Worm (Caenorhabditis elegans) whole organism, L1 larva: ENCODE data around the gene F01F1.3.

Source experiments
- ama-1 ChIP-seq: fragments of 150-350 bp; optimal IDR thresholded peaks from 2 replicates; lab custom pipeline; 2014
- ces-1 ChIP-seq: fragments of 150-350 bp; optimal IDR thresholded peaks from 2 replicates; lab custom pipeline; 2014; ENCODE audit warnings: missing biosample characterization, missing genetic modification reagents, missing genetic modification characterization
- elt-2 ChIP-seq: sonication (generic microtip); optimal IDR thresholded peaks from 2 replicates; lab custom pipeline; 2016; ENCODE audit warnings: missing genetic modification characterization, mild to moderate bottlenecking, inconsistent platforms, missing compliant biosample characterization, missing genetic modification reagents

DNA sequence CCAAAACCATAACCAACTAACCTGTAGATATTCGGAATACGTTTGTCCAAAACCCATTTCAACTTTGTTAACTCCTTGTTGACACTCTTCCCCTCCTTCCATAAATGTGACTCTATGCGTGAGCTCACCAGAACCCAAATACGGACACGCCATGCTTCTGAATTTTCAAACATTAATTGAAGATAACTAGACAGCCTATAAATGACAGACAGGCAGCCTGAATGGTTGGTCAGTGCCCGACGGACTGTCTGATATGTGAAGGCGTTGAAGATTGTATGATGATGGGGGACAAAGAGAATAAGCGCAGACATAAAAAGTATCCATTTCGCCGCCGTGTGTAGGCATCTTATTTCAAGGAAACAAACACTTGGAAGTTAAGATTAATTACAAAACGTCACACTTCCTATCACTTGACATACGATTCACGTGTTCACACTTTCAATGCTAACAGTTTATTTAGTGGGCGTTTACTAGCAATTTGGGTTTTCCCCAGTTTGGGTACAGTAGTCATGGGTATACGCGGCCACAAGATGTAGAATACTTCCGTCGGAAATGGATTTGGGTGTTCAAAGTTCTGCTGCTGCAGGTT lies 48.2 kb downstream of the F01F1.3 start, which contains the start of the genes tdo-2 and C28H8.2:
- TF ChIP-seq elt-2 (tag; lab: Kevin White, UChicago) = no peak
- no peak for TF ChIP-seq ama-1 (lab: Kevin White, UChicago)
- no peak for TF ChIP-seq ces-1
